Fruit fly (Drosophila melanogaster) whole organism, pupa: ENCODE results near the gene CG42852.

Source experiments
- CG12605 ChIP-seq: fragments of 200-800 bp; sonication (Bioruptor generic); IDR thresholded peaks from 2 replicates; pipeline ENCODE4 v1.3.6; 2022; ENCODE audit warnings: missing biosample characterization, missing genetic modification characterization
- CG13204 ChIP-seq: fragments of 200-800 bp; sonication (Bioruptor generic); optimal IDR thresholded peaks from 2 replicates; lab custom pipeline; 2018; ENCODE audit warnings: missing biosample characterization, mild to moderate bottlenecking, missing genetic modification characterization, moderate library complexity
- CG17806 ChIP-seq: fragments of 200-800 bp; sonication (Bioruptor generic); optimal IDR thresholded peaks from 2 replicates; lab custom pipeline; 2018; ENCODE audit warnings: missing biosample characterization, mild to moderate bottlenecking, missing genetic modification characterization, moderate library complexity
- CG32121 ChIP-seq: fragments of 200-800 bp; sonication (Bioruptor generic); IDR thresholded peaks from 2 replicates; pipeline ENCODE4 v1.3.6; 2022; ENCODE audit warnings: missing biosample characterization, missing genetic modification characterization
- CG34367 ChIP-seq: fragments of 200-800 bp; sonication (Bioruptor generic); optimal IDR thresholded peaks from 2 replicates; lab custom pipeline; 2018; ENCODE audit warnings: missing biosample characterization, mild to moderate bottlenecking, missing genetic modification characterization
- CG8159 ChIP-seq: fragments of 200-800 bp; sonication (Bioruptor generic); optimal IDR thresholded peaks from 3 replicates; lab custom pipeline; 2018; ENCODE audit warnings: missing biosample characterization, mild to moderate bottlenecking, missing genetic modification characterization, moderate library complexity
- CG8301 ChIP-seq: fragments of 200-800 bp; sonication (Bioruptor generic); optimal IDR thresholded peaks from 2 replicates; lab custom pipeline; 2018; ENCODE audit warnings: missing biosample characterization, mild to moderate bottlenecking, missing genetic modification characterization
- CG9948 ChIP-seq: fragments of 200-800 bp; sonication (Bioruptor generic); optimal IDR thresholded peaks from 2 replicates; lab custom pipeline; 2018; ENCODE audit warnings: missing biosample characterization, mild to moderate bottlenecking, missing genetic modification characterization, moderate library complexity
- D1 ChIP-seq: fragments of 200-800 bp; sonication (Bioruptor generic); optimal IDR thresholded peaks from 2 replicates; lab custom pipeline; 2018; ENCODE audit warnings: missing biosample characterization, mild to moderate bottlenecking, missing genetic modification characterization, moderate library complexity
- EcR ChIP-seq: fragments of 200-800 bp; sonication (Bioruptor generic); optimal IDR thresholded peaks from 3 replicates; lab custom pipeline; 2019; ENCODE audit warnings: missing biosample characterization, missing genetic modification characterization, mild to moderate bottlenecking, moderate library complexity, missing genetic modification reagents
- Ets98B ChIP-seq: fragments of 200-800 bp; sonication (Bioruptor generic); IDR thresholded peaks from 2 replicates; pipeline ENCODE4 v1.3.6; 2022; ENCODE audit warnings: missing biosample characterization, missing genetic modification characterization
- Pif1A ChIP-seq: fragments of 200-800 bp; sonication (Bioruptor generic); optimal IDR thresholded peaks from 3 replicates; lab custom pipeline; 2016; ENCODE audit warnings: missing biosample characterization, missing genetic modification characterization
- fd96Ca ChIP-seq: fragments of 200-800 bp; sonication (Bioruptor generic); IDR thresholded peaks from 3 replicates; pipeline ENCODE4 v1.3.6; 2022; ENCODE audit warnings: missing biosample characterization, missing genetic modification characterization
- gl ChIP-seq: fragments of 200-800 bp; sonication (Bioruptor generic); optimal IDR thresholded peaks from 2 replicates; lab custom pipeline; 2018; ENCODE audit warnings: missing biosample characterization, mild to moderate bottlenecking, missing genetic modification characterization

dm6 chr3L:16772755-16773523 is 17.6 kb downstream of the CG42852 start:
- TF ChIP-seq CG34367: no peak
- no peak for TF ChIP-seq CG17806 (tag; lab: Kevin White, UChicago)
- TF ChIP-seq D1 (tag; lab: Kevin White, UChicago): no peak
- TF ChIP-seq CG8159 (tag; lab: Kevin White, UChicago): no peak
- TF ChIP-seq Pif1A (GFP tag; lab: Kevin White, UChicago): no peak
- TF ChIP-seq EcR: no peak
- no peak for TF ChIP-seq CG8301 (tag; lab: Kevin White, UChicago)
- TF ChIP-seq Ets98B (GFP tag; lab: Robert Waterston, UW): no peak
- no peak for TF ChIP-seq CG9948 (tag; lab: Kevin White, UChicago)
- no peak for TF ChIP-seq CG12605
- TF ChIP-seq fd96Ca: no peak
- TF ChIP-seq gl (tag; lab: Kevin White, UChicago): no peak
- TF ChIP-seq CG13204 (GFP tag; lab: Kevin White, UChicago): no peak
- no peak for TF ChIP-seq CG32121 (GFP tag; lab: Robert Waterston, UW)
